Worm (Caenorhabditis elegans) whole organism, late embryonic: Measurements from ENCODE around the gene lys-8.

Experiments used
- ama-1 ChIP-seq: fragments of 150-350 bp; optimal IDR thresholded peaks from 2 replicates; lab custom pipeline; 2014
- ceh-30 ChIP-seq: fragments of 150-350 bp; optimal IDR thresholded peaks from 2 replicates; lab custom pipeline; 2014; ENCODE audit warnings: missing biosample characterization, missing genetic modification characterization
- che-1 ChIP-seq: sonication (generic microtip); optimal IDR thresholded peaks from 2 replicates; lab custom pipeline; 2016; ENCODE audit warnings: mild to moderate bottlenecking, missing genetic modification characterization, missing compliant biosample characterization
- dmd-4 ChIP-seq: sonication (generic microtip); optimal IDR thresholded peaks from 2 replicates; lab custom pipeline; 2016; ENCODE audit warnings: borderline replicate concordance, missing genetic modification characterization, missing compliant biosample characterization
- lin-11 ChIP-seq: fragments of 200-800 bp; sonication (Bioruptor generic); optimal IDR thresholded peaks from 2 replicates; lab custom pipeline; 2018; ENCODE audit warnings: mild to moderate bottlenecking, missing genetic modification characterization, missing compliant biosample characterization
- sox-4 ChIP-seq: sonication (generic microtip); optimal IDR thresholded peaks from 2 replicates; lab custom pipeline; 2017; ENCODE audit warnings: mild to moderate bottlenecking, missing genetic modification characterization, inconsistent platforms, missing compliant biosample characterization

ce11 chrII:5594210-5594764 lies 8.3 kb downstream of the lys-8 start, which contains the start of gene ttc-4:
- TF ChIP-seq che-1 (no peak), sox-4 (tag; lab: Kevin White, UChicago) (no peak), dmd-4 (no peak), ceh-30 (tag; lab: Kevin White, UChicago) (no peak), lin-11 (no peak), ama-1 (lab: Kevin White, UChicago) (no peak)
